Fruit fly (Drosophila melanogaster) whole organism, wandering third instar larva: ENCODE measurements around the gene TwdlB.

Source experiments
- Abd-B ChIP-seq: fragments of >200 bp; optimal IDR thresholded peaks from 2 replicates; lab custom pipeline; 2017; ENCODE audit warnings: missing biosample characterization, missing genetic modification characterization
- CG32264 ChIP-seq: fragments of 200-800 bp; sonication (Bioruptor generic); optimal IDR thresholded peaks from 2 replicates; lab custom pipeline; 2016; ENCODE audit warnings: missing biosample characterization, missing genetic modification characterization
- CG9705 ChIP-seq: fragments of 200-800 bp; sonication (Bioruptor generic); optimal IDR thresholded peaks from 2 replicates; lab custom pipeline; 2018; ENCODE audit warnings: missing biosample characterization, mild to moderate bottlenecking, missing genetic modification characterization
- Dif ChIP-seq: fragments of 200-275, 200-300 bp; sonication (Bioruptor generic); optimal IDR thresholded peaks from 2 replicates; lab custom pipeline; 2018; ENCODE audit warnings: missing biosample characterization, missing genetic modification characterization; ENCODE audit not compliant: partially characterized antibody
- GATAd ChIP-seq: sonication (Bioruptor generic); optimal IDR thresholded peaks from 2 replicates; lab custom pipeline; 2016; ENCODE audit warnings: missing biosample characterization, missing genetic modification characterization
- Hr78 ChIP-seq: fragments of >200 bp; optimal IDR thresholded peaks from 2 replicates; lab custom pipeline; 2017; ENCODE audit warnings: missing biosample characterization, missing genetic modification characterization
- Hr83 ChIP-seq: fragments of 200-300 bp; sonication (Bioruptor generic); optimal IDR thresholded peaks from 2 replicates; lab custom pipeline; 2016; ENCODE audit warnings: missing biosample characterization, mild to moderate bottlenecking, missing genetic modification characterization, moderate library complexity; ENCODE audit not compliant: poor library complexity, severe bottlenecking
- Jra ChIP-seq: sonication (Bioruptor generic); optimal IDR thresholded peaks from 2 replicates; lab custom pipeline; 2016; ENCODE audit warnings: missing biosample characterization, missing genetic modification characterization
- Mio ChIP-seq: sonication (Bioruptor generic); optimal IDR thresholded peaks from 2 replicates; lab custom pipeline; 2016; ENCODE audit warnings: missing biosample characterization, missing genetic modification characterization
- N ChIP-seq: fragments of >200 bp; optimal IDR thresholded peaks from 2 replicates; lab custom pipeline; 2018; ENCODE audit warnings: missing biosample characterization, missing external identifiers, missing genetic modification characterization
- OdsH ChIP-seq: fragments of 200-800 bp; sonication (Bioruptor generic); optimal IDR thresholded peaks from 2 replicates; lab custom pipeline; 2016; ENCODE audit warnings: missing biosample characterization, mild to moderate bottlenecking, missing genetic modification characterization
- Sp1 ChIP-seq: fragments of 200-800 bp; sonication (Bioruptor generic); optimal IDR thresholded peaks from 3 replicates; lab custom pipeline; 2019; ENCODE audit warnings: missing biosample characterization, mild to moderate bottlenecking, missing genetic modification characterization, moderate library complexity
- Vsx2 ChIP-seq: fragments of 200-300, 225-300 bp; sonication (Bioruptor generic); optimal IDR thresholded peaks from 2 replicates; lab custom pipeline; 2018; ENCODE audit warnings: missing biosample characterization, missing genetic modification characterization; ENCODE audit not compliant: partially characterized antibody
- br ChIP-seq: fragments of 200-800 bp; sonication (Bioruptor generic); optimal IDR thresholded peaks from 2 replicates; lab custom pipeline; 2016; ENCODE audit warnings: missing biosample characterization, missing genetic modification characterization
- brk ChIP-seq: fragments of 200-800 bp; sonication (Bioruptor generic); optimal IDR thresholded peaks from 2 replicates; lab custom pipeline; 2016; ENCODE audit warnings: missing biosample characterization, mild to moderate bottlenecking, missing genetic modification characterization
- dl ChIP-seq, 2 experiments: fragments of 175-275, 200-275 bp in 1 of 2; fragments of 200-275 bp in 1 of 2; sonication (Bioruptor generic); optimal IDR thresholded peaks; lab custom pipeline; 2018; ENCODE audit warnings: mild to moderate bottlenecking in 2 of 2, missing biosample characterization in 2 of 2, missing genetic modification characterization in 2 of 2, moderate library complexity in 2 of 2; ENCODE audit not compliant: partially characterized antibody in 2 of 2, insufficient read depth in 1 of 2
- dmrt93B ChIP-seq: fragments of 200-800 bp; sonication (Bioruptor generic); optimal IDR thresholded peaks from 2 replicates; lab custom pipeline; 2018; ENCODE audit warnings: missing biosample characterization, mild to moderate bottlenecking, missing genetic modification characterization
- dsf ChIP-seq: sonication (Bioruptor generic); optimal IDR thresholded peaks from 2 replicates; lab custom pipeline; 2016; ENCODE audit warnings: missing biosample characterization, missing genetic modification characterization, borderline replicate concordance
- ey ChIP-seq: fragments of 200-800 bp; sonication (Bioruptor generic); optimal IDR thresholded peaks from 2 replicates; lab custom pipeline; 2016; ENCODE audit warnings: missing biosample characterization, missing genetic modification characterization
- fru ChIP-seq: fragments of 200-800 bp; sonication (Bioruptor generic); optimal IDR thresholded peaks from 3 replicates; lab custom pipeline; 2016; ENCODE audit warnings: missing biosample characterization, mild to moderate bottlenecking, missing genetic modification characterization
- h ChIP-seq: fragments of 200-800 bp; sonication (Bioruptor generic); optimal IDR thresholded peaks from 3 replicates; lab custom pipeline; 2016; ENCODE audit warnings: missing biosample characterization, mild to moderate bottlenecking, missing genetic modification characterization
- jim ChIP-seq: fragments of 175-275, 200-325 bp; sonication (Bioruptor generic); optimal IDR thresholded peaks from 2 replicates; lab custom pipeline; 2016; ENCODE audit warnings: missing biosample characterization, mild to moderate bottlenecking, missing genetic modification characterization
- lola ChIP-seq: fragments of >200 bp; optimal IDR thresholded peaks from 2 replicates; lab custom pipeline; 2017; ENCODE audit warnings: missing biosample characterization, missing genetic modification characterization
- pan ChIP-seq: fragments of >200 bp; optimal IDR thresholded peaks from 2 replicates; lab custom pipeline; 2017
- rgr ChIP-seq: fragments of 200-800 bp; sonication (Bioruptor generic); optimal IDR thresholded peaks from 3 replicates; lab custom pipeline; 2016; ENCODE audit warnings: missing biosample characterization, mild to moderate bottlenecking, missing genetic modification characterization
- usp ChIP-seq: fragments of >200 bp; optimal IDR thresholded peaks from 2 replicates; lab custom pipeline; 2017; ENCODE audit warnings: missing biosample characterization, missing genetic modification characterization

Gene TwdlB

DNA sequence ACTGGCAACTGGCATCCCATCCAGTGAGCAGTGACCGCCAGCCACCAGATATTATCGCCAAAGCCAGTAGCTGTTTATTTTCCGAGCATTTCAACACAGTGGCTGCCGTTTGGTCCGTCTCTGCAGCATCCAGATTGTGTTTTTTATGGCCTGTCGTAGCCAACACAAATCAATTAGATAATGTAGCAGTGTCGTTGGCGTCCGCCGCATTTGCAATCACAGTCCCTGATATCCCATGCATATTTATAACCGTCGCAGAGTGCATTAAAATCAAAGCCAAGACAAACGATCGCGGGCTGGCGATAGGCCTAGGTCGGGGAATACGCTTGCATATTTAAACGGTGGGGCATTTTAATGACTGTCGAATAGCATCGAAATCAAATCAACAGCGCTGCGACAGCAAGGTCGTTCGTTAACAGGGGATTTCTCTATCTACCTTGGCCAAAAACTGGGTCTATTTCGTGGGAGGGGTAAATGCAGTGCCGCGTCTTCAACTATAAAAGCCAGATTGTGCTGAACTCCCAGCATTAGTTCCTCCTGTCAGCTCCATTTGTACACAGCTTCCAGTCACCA, 16.2 kb upstream of the TwdlB start, which contains the start of gene TwdlD:
TwdlD (plus strand) TSS at position 523 of the 573 bp plus-strand sequence.
- TF ChIP-seq jim (GFP tag; lab: Kevin White, UChicago) (no peak), Dif (GFP tag; lab: Kevin White, UChicago) (no peak), brk (GFP tag; lab: Kevin White, UChicago) (no peak), Sp1 (GFP tag; lab: Kevin White, UChicago) (no peak), dmrt93B (GFP tag; lab: Kevin White, UChicago) (no peak), dsf (GFP tag; lab: Kevin White, UChicago) (no peak), N (GFP tag; lab: Kevin White, UChicago) (no peak), dl (GFP tag; optimal IDR thresholded peaks at IDR 0.05; lab: Kevin White, UChicago; ENCODE audit: insufficient read depth in 1 of 2, partially characterized antibody in 2 of 2) (no peak)

DNA sequence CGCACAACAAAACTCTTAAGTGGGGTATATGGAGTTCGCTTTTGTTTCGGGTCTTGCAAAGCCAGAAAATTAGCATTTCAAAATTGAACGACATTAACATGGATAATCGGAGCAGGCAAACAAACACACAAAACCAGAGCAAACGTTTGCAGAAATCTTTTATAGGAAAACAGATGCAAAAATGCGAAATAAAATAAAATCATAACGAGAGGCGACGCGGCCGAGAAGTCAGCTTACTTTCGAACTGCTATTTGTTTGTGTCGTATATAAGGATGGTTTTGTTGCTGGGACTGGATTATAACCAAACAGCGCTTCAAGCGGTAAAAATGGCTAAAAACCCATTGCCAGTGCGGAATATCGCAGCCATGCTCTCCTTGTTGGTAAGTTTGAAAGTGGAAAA, 13.0 kb upstream of the TwdlB start, which contains the start of gene TwdlS:
TwdlS (plus strand) TSS at position 301 of the 400 bp plus-strand sequence.
- no peak for TF ChIP-seq ey (GFP tag; lab: Kevin White, UChicago)
- no peak for TF ChIP-seq dsf (GFP tag; lab: Kevin White, UChicago)

DNA sequence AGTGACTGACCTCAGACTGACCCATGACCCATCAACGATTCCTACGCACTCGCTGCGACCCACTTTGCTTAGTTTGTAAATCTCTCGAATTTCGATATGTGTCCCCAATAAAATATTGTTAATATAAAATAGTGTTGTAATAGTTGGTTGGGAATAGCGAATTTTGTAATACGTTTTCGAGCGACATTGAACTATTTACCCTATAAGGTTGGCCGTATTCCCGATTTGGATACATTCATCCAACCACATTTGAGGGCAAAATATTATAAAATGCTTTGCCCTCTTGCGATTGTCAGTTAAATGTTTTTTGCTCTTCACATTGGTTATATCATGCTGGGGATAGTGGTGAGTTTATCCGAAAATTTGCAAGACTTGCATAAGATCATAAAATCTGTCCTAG, 11.2 kb upstream of the TwdlB start, which contains the start of gene TwdlR:
TwdlR (plus strand) TSS at position 301 of the 400 bp plus-strand sequence.
- TF ChIP-seq Abd-B (GFP tag; lab: Kevin White, UChicago) (no peak), h (GFP tag; lab: Kevin White, UChicago) (no peak), pan (no peak), dmrt93B (GFP tag; lab: Kevin White, UChicago) (no peak), rgr (GFP tag; lab: Kevin White, UChicago) (no peak), br (GFP tag; lab: Kevin White, UChicago) (no peak), CG32264 (GFP tag; lab: Kevin White, UChicago) (no peak), Jra (GFP tag; lab: Kevin White, UChicago) (no peak), jim (GFP tag; lab: Kevin White, UChicago) (no peak), Sp1 (GFP tag; lab: Kevin White, UChicago) (no peak), OdsH (GFP tag; lab: Kevin White, UChicago) (no peak), dsf (GFP tag; lab: Kevin White, UChicago) (no peak)
- TF ChIP-seq, all 38 proteins: peak for 0

DNA sequence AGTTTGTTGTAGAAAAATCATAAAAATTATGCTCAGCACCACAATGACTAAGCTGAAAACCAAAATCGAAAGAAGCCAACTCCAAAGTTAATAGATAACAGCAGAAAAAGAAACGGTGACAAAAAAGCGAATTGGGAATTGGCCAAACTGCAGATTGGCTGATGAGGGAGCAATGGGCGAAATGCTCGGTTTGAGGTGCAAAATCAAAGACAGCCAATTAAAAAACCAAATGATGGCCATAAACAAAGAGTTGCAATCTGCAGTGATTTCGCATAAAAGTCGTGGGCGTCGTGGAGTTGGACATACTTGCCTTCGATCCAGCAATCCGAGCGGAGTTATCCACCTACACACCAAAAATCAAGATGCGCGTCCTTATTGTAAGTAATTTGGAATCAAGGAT, 10.1 kb upstream of the TwdlB start, which contains the start of gene TwdlH:
TwdlH (plus strand) TSS at position 301 of the 400 bp plus-strand sequence.
- TF ChIP-seq Hr78 (GFP tag; lab: Kevin White, UChicago) (no peak), CG32264 (GFP tag; lab: Kevin White, UChicago) (no peak), Sp1 (GFP tag; lab: Kevin White, UChicago) (no peak), GATAd (GFP tag; lab: Kevin White, UChicago) (no peak), ey (GFP tag; lab: Kevin White, UChicago) (no peak), Hr83 (GFP tag; lab: Kevin White, UChicago) (no peak), Mio (GFP tag; lab: Kevin White, UChicago) (no peak), usp (no peak), dmrt93B (GFP tag; lab: Kevin White, UChicago) (no peak), Vsx2 (GFP tag; lab: Kevin White, UChicago) (no peak), pan (no peak)
- TF ChIP-seq, all 38 proteins: peak for 0

DNA sequence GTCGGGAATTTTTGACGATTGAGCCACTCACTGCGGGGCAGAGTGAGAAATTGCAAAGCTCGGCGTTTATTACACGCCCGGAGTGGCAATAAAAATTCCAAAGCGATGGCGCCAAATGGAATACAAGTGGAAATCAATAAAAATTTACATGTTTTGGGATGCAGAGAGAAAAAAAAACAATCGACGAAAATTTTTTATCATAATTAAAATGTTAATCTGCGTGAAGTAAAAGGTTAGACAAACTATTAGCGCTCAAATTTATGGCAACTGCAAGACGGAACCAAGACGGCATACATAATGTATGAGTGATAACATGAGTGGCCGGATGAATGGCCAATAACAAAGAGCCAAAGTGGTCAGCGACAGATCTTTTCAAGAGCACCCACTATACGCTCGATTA, 9.7 kb upstream of the TwdlB start:
- TF ChIP-seq CG9705 = no peak
- no peak for TF ChIP-seq Sp1 (GFP tag; lab: Kevin White, UChicago)
- TF ChIP-seq lola (GFP tag; lab: Kevin White, UChicago) = no peak
- TF ChIP-seq h (GFP tag; lab: Kevin White, UChicago) = no peak
- TF ChIP-seq GATAd (GFP tag; lab: Kevin White, UChicago) = no peak
- no peak for TF ChIP-seq Jra (GFP tag; lab: Kevin White, UChicago)
- no peak for TF ChIP-seq pan
- no peak for TF ChIP-seq Hr78 (GFP tag; lab: Kevin White, UChicago)
- TF ChIP-seq fru (GFP tag; lab: Kevin White, UChicago) = no peak
